Worm (Caenorhabditis elegans) whole organism, L2 larva: ENCODE data around the gene C49F5.3.

Experiments
- elt-3 ChIP-seq: sonication (generic microtip); optimal IDR thresholded peaks from 2 replicates; lab custom pipeline; 2017; ENCODE audit warnings: missing biosample characterization, missing genetic modification characterization
- fos-1 ChIP-seq: fragments of 150-350 bp; optimal IDR thresholded peaks from 2 replicates; lab custom pipeline; 2014; ENCODE audit warnings: missing biosample characterization, missing genetic modification characterization
- lsy-2 ChIP-seq, 2 experiments: fragments of 150-350 bp in 1 of 2; sonication (generic microtip) in 1 of 2; optimal IDR thresholded peaks; 2 replicates each; lab custom pipeline; 2014 to 2017; ENCODE audit warnings: missing biosample characterization in 2 of 2, missing genetic modification characterization in 2 of 2

DNA sequence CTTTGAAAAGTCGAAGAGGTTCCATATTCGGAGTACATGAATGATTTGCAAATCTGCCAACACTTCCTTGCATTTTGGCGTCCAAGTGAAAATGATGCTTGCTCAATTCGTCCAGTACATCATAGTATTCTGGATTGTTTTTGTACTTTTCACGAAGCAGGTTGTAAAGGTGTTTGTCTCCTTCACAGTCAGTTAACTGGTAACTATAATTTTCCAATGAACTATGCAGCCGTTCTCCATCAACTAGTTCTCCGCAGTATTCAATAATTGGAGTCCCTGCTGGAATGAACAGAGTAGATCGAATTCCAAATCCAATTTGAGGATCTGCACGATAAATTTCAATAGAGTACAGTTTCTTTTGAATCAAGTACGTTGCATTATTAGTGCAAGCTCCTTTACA is 12.1 kb downstream of the C49F5.3 start:
- no peak for TF ChIP-seq elt-3 (tag; lab: Kevin White, UChicago)
- no peak for TF ChIP-seq lsy-2 (tag; optimal IDR thresholded peaks at IDR 0.05; lab: Kevin White, UChicago)
- no peak for TF ChIP-seq fos-1 (tag; lab: Kevin White, UChicago)
